Worm (Caenorhabditis elegans) whole organism, late embryonic: ENCODE results near the gene F46C5.6.

Experiments
- ama-1 ChIP-seq: fragments of 150-350 bp; optimal IDR thresholded peaks from 2 replicates; lab custom pipeline; 2014
- ceh-48 ChIP-seq: sonication (generic microtip); optimal IDR thresholded peaks from 2 replicates; lab custom pipeline; 2016; ENCODE audit warnings: missing genetic modification characterization, inconsistent platforms, missing compliant biosample characterization
- ceh-9 ChIP-seq: sonication (generic microtip); optimal IDR thresholded peaks from 2 replicates; lab custom pipeline; 2016; ENCODE audit warnings: mild to moderate bottlenecking, missing genetic modification characterization, inconsistent platforms, missing compliant biosample characterization
- elt-2 ChIP-seq: sonication (generic microtip); optimal IDR thresholded peaks from 2 replicates; lab custom pipeline; 2016; ENCODE audit warnings: missing genetic modification reagents, missing genetic modification characterization, missing compliant biosample characterization
- elt-4 ChIP-seq: sonication (generic microtip); optimal IDR thresholded peaks from 2 replicates; lab custom pipeline; 2016; ENCODE audit warnings: missing genetic modification characterization, missing compliant biosample characterization
- lim-6 ChIP-seq: sonication (generic microtip); optimal IDR thresholded peaks from 2 replicates; lab custom pipeline; 2016; ENCODE audit warnings: missing genetic modification characterization, missing compliant biosample characterization
- lin-11 ChIP-seq: fragments of 200-800 bp; sonication (Bioruptor generic); optimal IDR thresholded peaks from 2 replicates; lab custom pipeline; 2018; ENCODE audit warnings: mild to moderate bottlenecking, missing genetic modification characterization, missing compliant biosample characterization
- nfya-1 ChIP-seq: sonication (generic microtip); optimal IDR thresholded peaks from 2 replicates; lab custom pipeline; 2017; ENCODE audit warnings: missing genetic modification characterization, mild to moderate bottlenecking, missing compliant biosample characterization, antibody characterized with exemption, moderate library complexity
- nhr-232 ChIP-seq: sonication (generic microtip); optimal IDR thresholded peaks from 2 replicates; lab custom pipeline; 2016; ENCODE audit warnings: missing genetic modification characterization, missing compliant biosample characterization
- pqm-1 ChIP-seq: sonication (generic microtip); optimal IDR thresholded peaks from 2 replicates; lab custom pipeline; 2016; ENCODE audit warnings: missing genetic modification characterization, missing compliant biosample characterization

ce11 chrII:8866844-8867243 is 22.5 kb upstream of the F46C5.6 start:
- TF ChIP-seq ceh-48 (no peak), nhr-232 (no peak), ceh-9 (tag; lab: Kevin White, UChicago) (no peak), ama-1 (lab: Kevin White, UChicago) (no peak), elt-4 (tag; lab: Kevin White, UChicago) (no peak), elt-2 (tag; lab: Kevin White, UChicago) (peak; percentile 4), lin-11 (tag; lab: Kevin White, UChicago) (no peak), nfya-1 (tag; lab: Kevin White, UChicago) (no peak), lim-6 (tag; lab: Kevin White, UChicago) (no peak), pqm-1 (tag; lab: Kevin White, UChicago) (no peak)
